Worm (Caenorhabditis elegans) whole organism, L2 larva: ENCODE results near the gene Y43F8B.14.

Source experiments
- R02D3.7 ChIP-seq: fragments of 150-350 bp; optimal IDR thresholded peaks from 2 replicates; lab custom pipeline; 2014; ENCODE audit warnings: missing biosample characterization, missing genetic modification characterization
- ama-1 ChIP-seq: fragments of 150-350 bp; optimal IDR thresholded peaks from 2 replicates; lab custom pipeline; 2018; ENCODE audit warnings: inconsistent platforms
- ceh-16 ChIP-seq: fragments of 150-350 bp; optimal IDR thresholded peaks from 2 replicates; lab custom pipeline; 2014; ENCODE audit warnings: missing biosample characterization, missing genetic modification characterization
- elt-1 ChIP-seq: fragments of 150-350 bp; optimal IDR thresholded peaks from 2 replicates; lab custom pipeline; 2014; ENCODE audit warnings: missing biosample characterization, missing genetic modification characterization
- elt-3 ChIP-seq: sonication (generic microtip); optimal IDR thresholded peaks from 2 replicates; lab custom pipeline; 2017; ENCODE audit warnings: missing biosample characterization, missing genetic modification characterization
- fos-1 ChIP-seq: fragments of 150-350 bp; optimal IDR thresholded peaks from 2 replicates; lab custom pipeline; 2014; ENCODE audit warnings: missing biosample characterization, missing genetic modification characterization
- mbf-1 ChIP-seq: sonication (generic microtip); optimal IDR thresholded peaks from 2 replicates; lab custom pipeline; 2017; ENCODE audit warnings: missing biosample characterization, missing genetic modification characterization
- nhr-10 ChIP-seq: sonication (generic microtip); optimal IDR thresholded peaks from 2 replicates; lab custom pipeline; 2017; ENCODE audit warnings: missing biosample characterization, missing genetic modification characterization
- nhr-12 ChIP-seq: fragments of 150-350 bp; optimal IDR thresholded peaks from 2 replicates; lab custom pipeline; 2014; ENCODE audit warnings: missing biosample characterization, missing genetic modification characterization
- nhr-237 ChIP-seq: fragments of 150-350 bp; optimal IDR thresholded peaks from 2 replicates; lab custom pipeline; 2014; ENCODE audit warnings: missing biosample characterization, missing genetic modification characterization
- nhr-77 ChIP-seq: fragments of 150-350 bp; optimal IDR thresholded peaks from 2 replicates; lab custom pipeline; 2014; ENCODE audit warnings: missing biosample characterization, missing genetic modification characterization
- snpc-4 ChIP-seq: fragments of 150-350 bp; optimal IDR thresholded peaks from 2 replicates; lab custom pipeline; 2014; ENCODE audit warnings: missing biosample characterization, missing genetic modification characterization
- unc-62 ChIP-seq: fragments of 150-350 bp; optimal IDR thresholded peaks from 2 replicates; lab custom pipeline; 2014; ENCODE audit warnings: missing biosample characterization, missing genetic modification reagents, missing genetic modification characterization

DNA sequence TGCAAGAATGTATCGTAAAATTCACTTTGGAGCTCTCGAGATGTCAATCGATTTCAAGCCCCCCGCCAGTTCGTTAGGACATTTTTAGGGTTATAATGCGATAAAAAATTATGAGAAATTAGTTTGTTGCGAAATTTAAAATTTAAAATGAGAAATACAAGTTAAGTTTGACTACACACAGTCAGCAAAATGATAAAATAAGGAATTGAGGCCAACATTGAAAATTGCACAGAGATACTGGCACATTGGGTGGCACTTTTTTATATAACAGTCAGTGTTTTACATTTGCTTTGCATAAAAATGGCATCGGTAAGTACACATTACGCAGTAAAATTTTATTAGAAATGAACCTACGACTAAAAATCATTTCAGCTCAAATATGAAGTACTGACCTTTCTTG lies 12.3 kb upstream of the Y43F8B.14 start, which contains the start of gene Y43F8B.12:
- TF ChIP-seq fos-1 (tag; lab: Kevin White, UChicago) (no peak), R02D3.7 (tag; lab: Kevin White, UChicago) (no peak), nhr-77 (no peak), unc-62 (GFP tag; lab: Kevin White, UChicago) (no peak), nhr-237 (tag; lab: Kevin White, UChicago) (no peak), mbf-1 (tag; lab: Kevin White, UChicago) (no peak), nhr-12 (tag; lab: Kevin White, UChicago) (no peak), elt-1 (tag; lab: Kevin White, UChicago) (no peak), ceh-16 (tag; lab: Kevin White, UChicago) (no peak), elt-3 (tag; lab: Kevin White, UChicago) (no peak), ama-1 (lab: Kevin White, UChicago) (no peak), nhr-10 (tag; lab: Kevin White, UChicago) (no peak), snpc-4 (tag; lab: Kevin White, UChicago) (no peak)
